Worm (Caenorhabditis elegans): ENCODE data around the gene sdn-1.

DNA sequence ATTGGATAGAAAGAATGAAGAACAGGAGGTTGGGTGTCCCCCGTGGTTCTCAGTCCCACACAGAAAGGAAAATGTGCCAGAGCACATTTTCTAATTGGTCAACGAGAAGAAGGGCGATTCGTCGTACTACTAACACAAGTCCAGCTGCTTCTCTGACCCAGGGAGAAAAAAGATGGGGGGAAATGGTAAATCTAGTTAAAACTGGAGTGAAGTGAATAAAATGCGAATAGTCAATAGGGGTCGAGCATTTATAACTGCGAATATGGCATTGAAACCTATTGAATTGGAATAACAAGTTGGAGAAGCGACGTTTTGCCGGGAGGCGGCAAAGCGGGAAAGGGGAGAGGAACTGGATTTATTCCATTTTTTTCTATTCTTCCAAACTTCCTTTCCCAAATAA lies 29.5 kb upstream of the sdn-1 start:
- TF ChIP-seq fos-1 (tag; optimal IDR thresholded peaks at IDR 0.05) = no peak
- TF ChIP-seq pax-3 (tag; optimal IDR thresholded peaks at IDR 0.05) = no peak
- TF ChIP-seq efl-1 (optimal IDR thresholded peaks at IDR 0.05) = no peak
- no peak for TF ChIP-seq efl-1 (GFP tag; optimal IDR thresholded peaks at IDR 0.05 in 1 of 2)
- TF ChIP-seq ces-1 (GFP tag; optimal IDR thresholded peaks at IDR 0.05) = no peak
- no peak for TF ChIP-seq ama-1 (optimal IDR thresholded peaks at IDR 0.05)
- no peak for TF ChIP-seq ztf-11 (tag; optimal IDR thresholded peaks at IDR 0.05)
- no peak for TF ChIP-seq tbx-2 (tag; optimal IDR thresholded peaks at IDR 0.05)
- TF ChIP-seq hlh-17 (GFP tag; optimal IDR thresholded peaks at IDR 0.05; ENCODE audit: borderline replicate concordance) = no peak
- TF ChIP-seq nhr-77 (tag; optimal IDR thresholded peaks at IDR 0.05) = no peak
- no peak for TF ChIP-seq nhr-85 (tag)
- no peak for TF ChIP-seq nhr-237 (tag; optimal IDR thresholded peaks at IDR 0.05)
- no peak for TF ChIP-seq lsy-2 (tag; optimal IDR thresholded peaks at IDR 0.05)
- TF ChIP-seq Y116A8C.19 (tag; optimal IDR thresholded peaks at IDR 0.05; ENCODE audit: borderline replicate concordance) = no peak
- TF ChIP-seq lin-35 (GFP tag; optimal IDR thresholded peaks at IDR 0.05) = no peak

Measured in whole organism, L1 larva.